Fruit fly (Drosophila melanogaster): ENCODE results near the gene pigeon.

DNA sequence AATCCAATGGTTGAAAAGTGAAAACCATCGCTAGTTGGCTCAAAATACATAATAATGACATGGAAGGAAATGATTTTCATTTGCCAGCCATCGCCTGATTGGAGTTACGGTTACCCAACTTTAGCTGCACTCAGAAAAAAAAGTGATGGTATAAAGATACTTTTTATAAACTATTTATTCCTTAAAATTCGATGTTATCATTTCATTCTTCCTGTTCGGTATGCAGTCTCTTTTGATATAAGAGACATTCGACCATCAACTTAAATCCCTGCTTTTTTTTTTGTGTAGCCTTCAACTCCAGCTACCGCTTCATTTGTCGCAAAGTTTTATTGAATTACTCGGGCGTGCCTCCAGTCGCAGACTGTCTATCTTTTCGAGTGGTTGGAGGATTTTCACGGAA is 26.6 kb downstream of the pigeon start:
- TF ChIP-seq toe (GFP tag; optimal IDR thresholded peaks at IDR 0.05) (no peak), CG14711 (tag; optimal IDR thresholded peaks at IDR 0.05) (no peak), bab1 (GFP tag; optimal IDR thresholded peaks at IDR 0.05) (no peak), Mnt (GFP tag; optimal IDR thresholded peaks at IDR 0.05) (no peak), Clk (GFP tag; optimal IDR thresholded peaks at IDR 0.05) (no peak), CG11617 (GFP tag; optimal IDR thresholded peaks at IDR 0.05) (no peak), tj (GFP tag; optimal IDR thresholded peaks at IDR 0.05) (no peak), cnc (optimal IDR thresholded peaks at IDR 0.05) (no peak), CG1620 (GFP tag; optimal IDR thresholded peaks at IDR 0.05) (no peak), CG33017 (tag; optimal IDR thresholded peaks at IDR 0.05) (no peak)

All from whole organism, adult.